Worm (Caenorhabditis elegans) whole organism, L3 larva: Measurements from ENCODE around the gene srlf-12.

Experiments used
- R02D3.7 ChIP-seq: fragments of 150-350 bp; optimal IDR thresholded peaks from 2 replicates; lab custom pipeline; 2014; ENCODE audit warnings: missing biosample characterization, missing genetic modification characterization
- ZK546.5 ChIP-seq: sonication (generic microtip); optimal IDR thresholded peaks from 2 replicates; lab custom pipeline; 2017; ENCODE audit warnings: missing biosample characterization, missing genetic modification characterization
- ama-1 ChIP-seq: fragments of 150-350 bp; optimal IDR thresholded peaks from 2 replicates; lab custom pipeline; 2018
- ceh-16 ChIP-seq: sonication (generic microtip); optimal IDR thresholded peaks from 2 replicates; lab custom pipeline; 2017; ENCODE audit warnings: missing biosample characterization, missing genetic modification characterization
- ceh-28 ChIP-seq: fragments of 150-350 bp; optimal IDR thresholded peaks from 2 replicates; lab custom pipeline; 2014; ENCODE audit warnings: missing biosample characterization, missing genetic modification reagents, missing genetic modification characterization
- ceh-82 ChIP-seq: fragments of 150-350 bp; optimal IDR thresholded peaks from 2 replicates; lab custom pipeline; 2014; ENCODE audit warnings: missing biosample characterization, missing genetic modification characterization
- ceh-9 ChIP-seq: sonication (generic microtip); optimal IDR thresholded peaks from 2 replicates; lab custom pipeline; 2018; ENCODE audit warnings: missing biosample characterization, missing genetic modification characterization
- daf-12 ChIP-seq: fragments of 150-350 bp; optimal IDR thresholded peaks from 2 replicates; lab custom pipeline; 2014; ENCODE audit warnings: missing biosample characterization, missing genetic modification reagents, missing genetic modification characterization
- egl-27 ChIP-seq: sonication (generic microtip); optimal IDR thresholded peaks from 4 replicates; lab custom pipeline; 2017; ENCODE audit warnings: missing biosample characterization, missing genetic modification reagents, missing genetic modification characterization
- elt-1 ChIP-seq: fragments of 150-350 bp; optimal IDR thresholded peaks from 2 replicates; lab custom pipeline; 2014; ENCODE audit warnings: missing biosample characterization, missing genetic modification characterization
- elt-2 ChIP-seq: sonication (generic microtip); optimal IDR thresholded peaks from 2 replicates; lab custom pipeline; 2016; ENCODE audit warnings: missing genetic modification reagents, mild to moderate bottlenecking, missing genetic modification characterization, missing compliant biosample characterization
- elt-3 ChIP-seq, 3 experiments: fragments of 150-350 bp in 1 of 3; sonication (generic microtip) in 2 of 3; optimal IDR thresholded peaks; 2 replicates in 2 of 3; 4 replicates in 1 of 3; lab custom pipeline; 2014 to 2017; ENCODE audit warnings: missing biosample characterization in 3 of 3, missing genetic modification characterization in 3 of 3
- fkh-10 ChIP-seq: sonication (generic microtip); optimal IDR thresholded peaks from 2 replicates; lab custom pipeline; 2017; ENCODE audit warnings: missing biosample characterization, missing genetic modification reagents, missing genetic modification characterization
- hmg-11 ChIP-seq: sonication (generic microtip); optimal IDR thresholded peaks from 2 replicates; lab custom pipeline; 2016; ENCODE audit warnings: missing genetic modification characterization, missing compliant biosample characterization
- jun-1 ChIP-seq: fragments of 150-350 bp; optimal IDR thresholded peaks from 2 replicates; lab custom pipeline; 2014; ENCODE audit warnings: missing biosample characterization, missing genetic modification reagents, missing genetic modification characterization
- lin-15B ChIP-seq: fragments of 150-350 bp; optimal IDR thresholded peaks from 2 replicates; lab custom pipeline; 2014; ENCODE audit warnings: missing biosample characterization, missing genetic modification characterization
- nfya-1 ChIP-seq: sonication (generic microtip); optimal IDR thresholded peaks from 2 replicates; lab custom pipeline; 2017; ENCODE audit warnings: missing genetic modification characterization, mild to moderate bottlenecking, missing compliant biosample characterization, antibody characterized with exemption, moderate library complexity; ENCODE audit not compliant: insufficient read depth
- nhr-11 ChIP-seq: fragments of 150-350 bp; optimal IDR thresholded peaks from 2 replicates; lab custom pipeline; 2014; ENCODE audit warnings: missing biosample characterization, missing genetic modification characterization
- nhr-12 ChIP-seq: fragments of 150-350 bp; optimal IDR thresholded peaks from 2 replicates; lab custom pipeline; 2014; ENCODE audit warnings: missing biosample characterization, missing genetic modification characterization
- nhr-28 ChIP-seq: fragments of 150-350 bp; optimal IDR thresholded peaks from 2 replicates; lab custom pipeline; 2014; ENCODE audit warnings: missing biosample characterization, missing genetic modification characterization
- nhr-43 ChIP-seq: sonication (generic microtip); optimal IDR thresholded peaks from 2 replicates; lab custom pipeline; 2016; ENCODE audit warnings: mild to moderate bottlenecking, missing genetic modification characterization, missing compliant biosample characterization; ENCODE audit not compliant: poor library complexity, severe bottlenecking
- nhr-77 ChIP-seq: fragments of 150-350 bp; optimal IDR thresholded peaks from 2 replicates; lab custom pipeline; 2014; ENCODE audit warnings: missing biosample characterization, missing genetic modification characterization
- pha-4 ChIP-seq: fragments of 150-350 bp; optimal IDR thresholded peaks from 2 replicates; lab custom pipeline; 2014; ENCODE audit warnings: missing biosample characterization, missing genetic modification reagents, missing genetic modification characterization
- pqm-1 ChIP-seq: fragments of 150-350 bp; optimal IDR thresholded peaks from 2 replicates; lab custom pipeline; 2017; ENCODE audit warnings: missing biosample characterization, missing genetic modification characterization, inconsistent platforms
- snpc-4 ChIP-seq: fragments of 150-350 bp; optimal IDR thresholded peaks from 2 replicates; lab custom pipeline; 2014; ENCODE audit warnings: missing biosample characterization, missing genetic modification characterization
- unc-39 ChIP-seq: sonication (generic microtip); optimal IDR thresholded peaks from 4 replicates; lab custom pipeline; 2017; ENCODE audit warnings: missing biosample characterization, missing genetic modification characterization
- unc-62 ChIP-seq: fragments of 150-350 bp; sonication (generic microtip); optimal IDR thresholded peaks from 4 replicates; lab custom pipeline; 2014; ENCODE audit warnings: missing biosample characterization, missing genetic modification reagents, missing genetic modification characterization
- ztf-11 ChIP-seq: fragments of 150-350 bp; optimal IDR thresholded peaks from 2 replicates; lab custom pipeline; 2014; ENCODE audit warnings: missing biosample characterization, missing genetic modification characterization
- ztf-4 ChIP-seq: fragments of 150-350 bp; optimal IDR thresholded peaks from 2 replicates; lab custom pipeline; 2014; ENCODE audit warnings: missing biosample characterization, missing genetic modification characterization

srlf-12 gene

DNA sequence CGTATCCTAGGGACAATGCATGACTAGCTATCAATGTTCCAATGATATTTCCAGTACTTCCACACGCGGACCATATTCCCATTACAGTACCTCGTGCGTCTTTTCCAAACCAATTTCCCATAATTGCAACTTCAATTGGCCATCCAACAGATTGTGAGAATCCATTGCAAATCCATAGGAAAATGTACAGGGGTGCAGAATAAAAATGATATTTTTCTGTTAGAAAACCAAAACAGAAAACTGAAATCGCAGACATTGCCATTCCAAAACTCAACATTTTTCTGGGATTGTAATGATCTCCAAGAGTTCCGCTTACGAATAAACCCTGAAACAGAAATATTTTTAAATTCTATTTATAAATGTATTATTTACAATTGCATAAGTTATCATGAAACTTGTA, 40.8 kb downstream of the srlf-12 start:
- TF ChIP-seq unc-62 (no peak), ZK546.5 (tag; lab: Kevin White, UChicago) (no peak), jun-1 (tag; lab: Kevin White, UChicago) (no peak), snpc-4 (tag; lab: Kevin White, UChicago) (no peak), elt-2 (tag; lab: Kevin White, UChicago) (no peak)

DNA sequence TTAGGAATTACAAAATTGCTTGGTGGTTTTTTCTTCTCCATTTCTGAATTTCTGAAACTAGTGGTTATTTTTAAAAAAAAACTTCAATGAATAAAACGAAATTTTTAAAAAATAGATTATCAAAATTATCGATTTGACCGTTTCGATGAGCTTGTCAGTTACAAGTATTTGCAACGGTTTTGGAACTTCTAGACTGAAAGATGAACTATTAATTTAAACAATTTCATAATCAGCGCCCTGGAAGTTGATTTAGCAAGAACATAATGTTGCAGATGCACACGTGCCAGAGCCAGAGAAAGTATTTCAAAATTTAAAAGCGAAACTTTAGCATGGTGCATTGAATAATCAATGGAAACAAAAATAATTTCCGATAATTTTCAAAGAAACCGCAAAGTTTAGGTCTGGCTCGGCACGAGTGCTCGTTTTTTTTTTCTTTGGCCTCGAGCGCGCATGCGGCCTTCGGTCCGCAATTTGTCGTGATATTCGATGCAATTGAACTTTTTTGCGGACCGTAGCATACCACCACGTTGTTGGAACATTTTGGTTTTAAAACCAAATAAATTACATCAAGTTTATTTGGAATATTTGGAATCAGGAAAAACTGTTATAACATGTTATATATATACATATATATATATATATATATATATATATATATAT, 49.1 kb downstream of the srlf-12 start, which contains the start of gene T11G6.5:
Gene T11G6.5 (minus strand): TSS at position 51 of the 660 bp plus-strand sequence.
- TF ChIP-seq pha-4 (tag; lab: Kevin White, UChicago) = peak; percentile 66
- TF ChIP-seq hmg-11 (tag; lab: Kevin White, UChicago) = peak; percentile 46
- TF ChIP-seq nfya-1 (tag; lab: Kevin White, UChicago) = peak; percentile 67
- TF ChIP-seq nhr-28 = no peak
- no peak for TF ChIP-seq ceh-16
- TF ChIP-seq R02D3.7 = no peak
- TF ChIP-seq jun-1 (tag; lab: Kevin White, UChicago) = no peak
- TF ChIP-seq elt-3 (tag; optimal IDR thresholded peaks at IDR 0.05; lab: Kevin White, UChicago) = no peak
- TF ChIP-seq egl-27 (tag; lab: Kevin White, UChicago) = no peak
- TF ChIP-seq lin-15B (tag; lab: Kevin White, UChicago) = peak; percentile 33
- no peak for TF ChIP-seq nhr-43 (tag; lab: Kevin White, UChicago)
- TF ChIP-seq unc-62 = no peak
- no peak for TF ChIP-seq pqm-1 (tag; lab: Kevin White, UChicago)
- no peak for TF ChIP-seq elt-1 (tag; lab: Kevin White, UChicago)
- peak; percentile 3 for TF ChIP-seq elt-2 (tag; lab: Kevin White, UChicago)
- TF ChIP-seq ztf-11 = no peak
- no peak for TF ChIP-seq ceh-28 (tag; lab: Kevin White, UChicago)
- TF ChIP-seq nhr-12 = no peak
- TF ChIP-seq ceh-82 = no peak
- no peak for TF ChIP-seq nhr-77 (tag; lab: Kevin White, UChicago)
- TF ChIP-seq fkh-10 (GFP tag; lab: Kevin White, UChicago) = no peak
- no peak for TF ChIP-seq unc-39 (tag; lab: Kevin White, UChicago)
- no peak for TF ChIP-seq ama-1

ce11 chrIV:10842232-10842631, 49.7 kb downstream of the srlf-12 start:
- TF ChIP-seq daf-12 (tag; lab: Kevin White, UChicago) (no peak), ztf-11 (no peak), nhr-11 (tag; lab: Kevin White, UChicago) (no peak), egl-27 (tag; lab: Kevin White, UChicago) (no peak), ceh-9 (tag; lab: Kevin White, UChicago) (no peak), nhr-28 (no peak), ceh-16 (no peak), R02D3.7 (no peak), ztf-4 (tag; lab: Kevin White, UChicago) (no peak)
